Worm (Caenorhabditis elegans) whole organism, mixed stage, embryonic: ENCODE data around the gene C34C12.8.

Experiments
- blmp-1 ChIP-seq: fragments of 150-350 bp; optimal IDR thresholded peaks from 2 replicates; lab custom pipeline; 2014; ENCODE audit warnings: missing biosample characterization, missing genetic modification characterization
- ceh-83 ChIP-seq: fragments of 200-800 bp; sonication (Bioruptor generic); optimal IDR thresholded peaks from 2 replicates; lab custom pipeline; 2018; ENCODE audit warnings: mild to moderate bottlenecking, missing genetic modification characterization, missing compliant biosample characterization
- ces-1 ChIP-seq: fragments of 150-350 bp; optimal IDR thresholded peaks from 2 replicates; lab custom pipeline; 2014; ENCODE audit warnings: missing biosample characterization, missing genetic modification reagents, missing genetic modification characterization
- drap-1 ChIP-seq: fragments of 200-800 bp; sonication (Bioruptor generic); optimal IDR thresholded peaks from 3 replicates; lab custom pipeline; 2018; ENCODE audit warnings: mild to moderate bottlenecking, missing genetic modification characterization, missing compliant biosample characterization
- elt-1 ChIP-seq: sonication (generic microtip); optimal IDR thresholded peaks from 2 replicates; lab custom pipeline; 2017; ENCODE audit warnings: missing genetic modification characterization, mild to moderate bottlenecking, missing compliant biosample characterization, antibody characterized with exemption, moderate library complexity, borderline replicate concordance; ENCODE audit not compliant: insufficient read depth
- lsy-2 ChIP-seq: fragments of 150-350 bp; optimal IDR thresholded peaks from 2 replicates; lab custom pipeline; 2014; ENCODE audit warnings: missing biosample characterization, missing genetic modification characterization
- mep-1 ChIP-seq: fragments of 150-350 bp; optimal IDR thresholded peaks from 2 replicates; lab custom pipeline; 2017; ENCODE audit warnings: missing biosample characterization, missing genetic modification reagents, missing genetic modification characterization, inconsistent platforms
- nhr-28 ChIP-seq: fragments of 150-350 bp; optimal IDR thresholded peaks from 2 replicates; lab custom pipeline; 2014; ENCODE audit warnings: missing biosample characterization, missing genetic modification characterization
- nhr-76 ChIP-seq: sonication (generic microtip); optimal IDR thresholded peaks from 2 replicates; lab custom pipeline; 2017; ENCODE audit warnings: missing biosample characterization, missing genetic modification characterization
- snpc-4 ChIP-seq: fragments of 150-350 bp; optimal IDR thresholded peaks from 2 replicates; lab custom pipeline; 2014; ENCODE audit warnings: missing biosample characterization, missing genetic modification characterization
- unc-62 ChIP-seq: fragments of 150-350 bp; optimal IDR thresholded peaks from 2 replicates; lab custom pipeline; 2014; ENCODE audit warnings: missing biosample characterization, missing genetic modification reagents, missing genetic modification characterization
- ztf-11 ChIP-seq: fragments of 150-350 bp; optimal IDR thresholded peaks from 2 replicates; lab custom pipeline; 2014; ENCODE audit warnings: missing biosample characterization, missing genetic modification characterization

- no peak for TF ChIP-seq nhr-76 (tag; lab: Kevin White, UChicago)
- no peak for TF ChIP-seq snpc-4 (tag; lab: Kevin White, UChicago)
- no peak for TF ChIP-seq blmp-1 (tag; lab: Kevin White, UChicago)
- no peak for TF ChIP-seq ztf-11 (tag; lab: Kevin White, UChicago)
- no peak for TF ChIP-seq nhr-28 (tag; lab: Kevin White, UChicago)
- no peak for TF ChIP-seq lsy-2 (tag; lab: Kevin White, UChicago)
- TF ChIP-seq unc-62: no peak
- TF ChIP-seq elt-1 (tag; lab: Kevin White, UChicago): no peak
- no peak for TF ChIP-seq mep-1 (tag; lab: Kevin White, UChicago)
- TF ChIP-seq ceh-83 (GFP tag; lab: Kevin White, UChicago): no peak
- TF ChIP-seq drap-1: no peak
- TF ChIP-seq ces-1: no peak
Measured at ce11 chrIII:3477375-3477774, 17.2 kb downstream of the C34C12.8 start.
